Worm (Caenorhabditis elegans): ENCODE results near the gene T07F8.4.
"Not testable (repeated sequence)": the region's sequence is repeated elsewhere in the genome, so short reads cannot be mapped to it uniquely, and the experiment has no call there.

ce11 chrII:7084021-7084420, 47.8 kb downstream of the T07F8.4 start, which contains the start of the genes T02G5.14 and T02G5.15:
- TF ChIP-seq nhr-237 (tag; optimal IDR thresholded peaks at IDR 0.05); ces-1 (GFP tag; optimal IDR thresholded peaks at IDR 0.05); lin-13 (tag; optimal IDR thresholded peaks at IDR 0.05); snpc-4 (tag; optimal IDR thresholded peaks at IDR 0.05); lsy-2 (tag; optimal IDR thresholded peaks at IDR 0.05): not testable (repeated sequence)

Data from whole organism, mixed stage, embryonic.